Worm (Caenorhabditis elegans) whole organism, L4 larva: ENCODE results near the gene C09E8.1.

ENCODE experiments used
- egl-43 ChIP-seq: fragments of 200-800 bp; sonication (Bioruptor generic); IDR thresholded peaks from 2 replicates; pipeline ENCODE4 v1.3.6; 2022; ENCODE audit warnings: missing genetic modification reagents, missing genetic modification characterization, missing compliant biosample characterization
- madf-9 ChIP-seq: fragments of 200-800 bp; sonication (Bioruptor generic); conservative IDR thresholded peaks from 2 replicates; pipeline ENCODE4 v1.3.6; 2022; ENCODE audit warnings: missing genetic modification reagents, missing genetic modification characterization, missing compliant biosample characterization
- mep-1 ChIP-seq: fragments of 150-350 bp; sonication (generic microtip); optimal IDR thresholded peaks from 3 replicates; lab custom pipeline; 2014; ENCODE audit warnings: missing biosample characterization, missing genetic modification characterization
- mxl-2 ChIP-seq: fragments of 200-800 bp; sonication (Bioruptor generic); conservative IDR thresholded peaks from 2 replicates; pipeline ENCODE4 v1.3.6; 2022; ENCODE audit warnings: missing genetic modification reagents, missing genetic modification characterization, missing compliant biosample characterization
- nhr-102 ChIP-seq: sonication (generic microtip); optimal IDR thresholded peaks from 2 replicates; lab custom pipeline; 2016; ENCODE audit warnings: mild to moderate bottlenecking, missing genetic modification characterization, moderate library complexity, missing compliant biosample characterization
- nhr-48 ChIP-seq: sonication (generic microtip); optimal IDR thresholded peaks from 2 replicates; lab custom pipeline; 2016; ENCODE audit warnings: mild to moderate bottlenecking, missing genetic modification characterization, missing compliant biosample characterization
- pqm-1 ChIP-seq: sonication (generic microtip); optimal IDR thresholded peaks from 2 replicates; lab custom pipeline; 2017; ENCODE audit warnings: missing biosample characterization, missing genetic modification characterization
- unc-130 ChIP-seq: sonication (generic microtip); optimal IDR thresholded peaks from 2 replicates; lab custom pipeline; 2016; ENCODE audit warnings: missing genetic modification reagents, missing genetic modification characterization, missing compliant biosample characterization

- no peak for TF ChIP-seq unc-130 (GFP tag; lab: Kevin White, UChicago)
- TF ChIP-seq mxl-2 (GFP tag; lab: Robert Waterston, UW) = no peak
- TF ChIP-seq egl-43 (GFP tag; lab: Robert Waterston, UW) = no peak
- TF ChIP-seq pqm-1 = no peak
- no peak for TF ChIP-seq madf-9 (GFP tag; lab: Robert Waterston, UW)
- no peak for TF ChIP-seq nhr-102
- TF ChIP-seq nhr-48 (tag; lab: Kevin White, UChicago) = no peak
- no peak for TF ChIP-seq mep-1 (tag; lab: Kevin White, UChicago)
These were observed 6.8 kb upstream of the C09E8.1 start for ce11 chrII:549501-549900.
